Fruit fly (Drosophila melanogaster) whole organism, pupa: Measurements from ENCODE around the gene Klp67A.
A peak's percentile ranks its signal among the peaks of the same experiment; 100 is the strongest.

Experiments used
- CG10348 ChIP-seq: fragments of 200-800 bp; sonication (Bioruptor generic); IDR thresholded peaks from 2 replicates; pipeline ENCODE4 v1.3.6; 2022; ENCODE audit warnings: missing biosample characterization, missing genetic modification characterization
- CG12605 ChIP-seq: fragments of 200-800 bp; sonication (Bioruptor generic); IDR thresholded peaks from 2 replicates; pipeline ENCODE4 v1.3.6; 2022; ENCODE audit warnings: missing biosample characterization, missing genetic modification characterization
- CG13204 ChIP-seq: fragments of 200-800 bp; sonication (Bioruptor generic); optimal IDR thresholded peaks from 2 replicates; lab custom pipeline; 2018; ENCODE audit warnings: missing biosample characterization, mild to moderate bottlenecking, missing genetic modification characterization, moderate library complexity
- CG14655 ChIP-seq: fragments of 200-800 bp; sonication (Bioruptor generic); optimal IDR thresholded peaks from 3 replicates; lab custom pipeline; 2017; ENCODE audit warnings: mild to moderate bottlenecking, missing biosample characterization, missing genetic modification reagents, missing genetic modification characterization
- CG15710 ChIP-seq: fragments of 200-800 bp; sonication (Bioruptor generic); optimal IDR thresholded peaks from 2 replicates; lab custom pipeline; 2018; ENCODE audit warnings: missing biosample characterization, mild to moderate bottlenecking, missing genetic modification characterization, moderate library complexity
- CG17806 ChIP-seq: fragments of 200-800 bp; sonication (Bioruptor generic); optimal IDR thresholded peaks from 2 replicates; lab custom pipeline; 2018; ENCODE audit warnings: missing biosample characterization, mild to moderate bottlenecking, missing genetic modification characterization, moderate library complexity
- CG32121 ChIP-seq: fragments of 200-800 bp; sonication (Bioruptor generic); IDR thresholded peaks from 2 replicates; pipeline ENCODE4 v1.3.6; 2022; ENCODE audit warnings: missing biosample characterization, missing genetic modification characterization
- CG34367 ChIP-seq: fragments of 200-800 bp; sonication (Bioruptor generic); optimal IDR thresholded peaks from 2 replicates; lab custom pipeline; 2018; ENCODE audit warnings: missing biosample characterization, mild to moderate bottlenecking, missing genetic modification characterization
- CG4496 ChIP-seq: fragments of 200-800 bp; sonication (Bioruptor generic); IDR thresholded peaks from 3 replicates; pipeline ENCODE4 v1.3.6; 2022; ENCODE audit warnings: missing biosample characterization, missing genetic modification characterization
- CG8159 ChIP-seq: fragments of 200-800 bp; sonication (Bioruptor generic); optimal IDR thresholded peaks from 3 replicates; lab custom pipeline; 2018; ENCODE audit warnings: missing biosample characterization, mild to moderate bottlenecking, missing genetic modification characterization, moderate library complexity
- CG8301 ChIP-seq: fragments of 200-800 bp; sonication (Bioruptor generic); optimal IDR thresholded peaks from 2 replicates; lab custom pipeline; 2018; ENCODE audit warnings: missing biosample characterization, mild to moderate bottlenecking, missing genetic modification characterization
- CG9948 ChIP-seq: fragments of 200-800 bp; sonication (Bioruptor generic); optimal IDR thresholded peaks from 2 replicates; lab custom pipeline; 2018; ENCODE audit warnings: missing biosample characterization, mild to moderate bottlenecking, missing genetic modification characterization, moderate library complexity
- D1 ChIP-seq: fragments of 200-800 bp; sonication (Bioruptor generic); optimal IDR thresholded peaks from 2 replicates; lab custom pipeline; 2018; ENCODE audit warnings: missing biosample characterization, mild to moderate bottlenecking, missing genetic modification characterization, moderate library complexity
- EcR ChIP-seq: fragments of 200-800 bp; sonication (Bioruptor generic); optimal IDR thresholded peaks from 3 replicates; lab custom pipeline; 2019; ENCODE audit warnings: missing biosample characterization, missing genetic modification characterization, mild to moderate bottlenecking, moderate library complexity, missing genetic modification reagents
- Ets98B ChIP-seq: fragments of 200-800 bp; sonication (Bioruptor generic); IDR thresholded peaks from 2 replicates; pipeline ENCODE4 v1.3.6; 2022; ENCODE audit warnings: missing biosample characterization, missing genetic modification characterization
- Pif1A ChIP-seq: fragments of 200-800 bp; sonication (Bioruptor generic); optimal IDR thresholded peaks from 3 replicates; lab custom pipeline; 2016; ENCODE audit warnings: missing biosample characterization, missing genetic modification characterization
- Pif1B ChIP-seq: fragments of 200-800 bp; sonication (Bioruptor generic); optimal IDR thresholded peaks from 3 replicates; lab custom pipeline; 2016; ENCODE audit warnings: missing biosample characterization, missing genetic modification characterization
- Snoo ChIP-seq: fragments of 200-800 bp; sonication (Bioruptor generic); optimal IDR thresholded peaks from 3 replicates; lab custom pipeline; 2017; ENCODE audit warnings: missing biosample characterization, mild to moderate bottlenecking, missing genetic modification characterization, inconsistent platforms
- fd96Ca ChIP-seq: fragments of 200-800 bp; sonication (Bioruptor generic); IDR thresholded peaks from 3 replicates; pipeline ENCODE4 v1.3.6; 2022; ENCODE audit warnings: missing biosample characterization, missing genetic modification characterization
- gl ChIP-seq: fragments of 200-800 bp; sonication (Bioruptor generic); optimal IDR thresholded peaks from 2 replicates; lab custom pipeline; 2018; ENCODE audit warnings: missing biosample characterization, mild to moderate bottlenecking, missing genetic modification characterization
- rn ChIP-seq: fragments of 200-800 bp; sonication (Bioruptor generic); IDR thresholded peaks from 2 replicates; pipeline ENCODE4 v1.3.6; 2022; ENCODE audit warnings: missing biosample characterization, missing genetic modification characterization

Klp67A gene

dm6 chr3L:9383345-9384075, 16.7 kb upstream of the Klp67A start, which contains the start of gene Hsp27:
Gene Hsp27, plus strand, starts transcription at chr3L:9384063.
- TF ChIP-seq CG10348 (GFP tag; lab: Robert Waterston, UW), result peak; percentile 99
- TF ChIP-seq gl, result peak; percentile 99
- peak; percentile 100 for TF ChIP-seq CG15710 (tag; lab: Kevin White, UChicago)
- TF ChIP-seq CG12605, result peak; percentile 100
- TF ChIP-seq D1 (tag; lab: Kevin White, UChicago), result peak; percentile 100
- TF ChIP-seq CG34367, result peak; percentile 99
- peak; percentile 99 for TF ChIP-seq rn (GFP tag; lab: Robert Waterston, UW)
- TF ChIP-seq CG8301 (tag; lab: Kevin White, UChicago), result peak; percentile 100
- peak; percentile 100 for TF ChIP-seq CG17806 (tag; lab: Kevin White, UChicago)
- peak; percentile 100 for TF ChIP-seq CG8159 (tag; lab: Kevin White, UChicago)
- peak; percentile 96 for TF ChIP-seq EcR (GFP tag; lab: Kevin White, UChicago)
- peak; percentile 100 for TF ChIP-seq CG14655 (GFP tag; lab: Kevin White, UChicago)
- peak; percentile 100 for TF ChIP-seq Snoo (tag; lab: Kevin White, UChicago)
- TF ChIP-seq Pif1B (GFP tag; lab: Kevin White, UChicago), result peak; percentile 100
- peak; percentile 100 for TF ChIP-seq Ets98B (GFP tag; lab: Robert Waterston, UW)
- peak; percentile 100 for TF ChIP-seq CG9948 (tag; lab: Kevin White, UChicago)
- peak; percentile 100 for TF ChIP-seq fd96Ca (GFP tag; lab: Robert Waterston, UW)
- peak; percentile 100 for TF ChIP-seq CG32121
- TF ChIP-seq CG13204 (GFP tag; lab: Kevin White, UChicago), result peak; percentile 98
- peak; percentile 100 for TF ChIP-seq CG4496 (GFP tag; lab: Robert Waterston, UW)
- peak; percentile 100 for TF ChIP-seq Pif1A (GFP tag; lab: Kevin White, UChicago)

dm6 chr3L:9381602-9382001, 14.8 kb upstream of the Klp67A start, which contains the start of gene Hsp23:
Gene Hsp23, plus strand, starts transcription at chr3L:9381882.
- peak; percentile 9 for TF ChIP-seq CG34367
- no peak for TF ChIP-seq CG10348 (GFP tag; lab: Robert Waterston, UW)
- TF ChIP-seq Pif1A (GFP tag; lab: Kevin White, UChicago), result no peak
- TF ChIP-seq CG8159 (tag; lab: Kevin White, UChicago), result no peak
- no peak for TF ChIP-seq D1 (tag; lab: Kevin White, UChicago)
- peak; percentile 5 for TF ChIP-seq CG8301 (tag; lab: Kevin White, UChicago)
- TF ChIP-seq CG32121, result peak; percentile 56; the same call in 1 of the 2 replicates
- peak; percentile 24 for TF ChIP-seq CG14655 (GFP tag; lab: Kevin White, UChicago)
- TF ChIP-seq Pif1B (GFP tag; lab: Kevin White, UChicago), result peak; percentile 35
- no peak for TF ChIP-seq CG9948 (tag; lab: Kevin White, UChicago)
- TF ChIP-seq rn (GFP tag; lab: Robert Waterston, UW), result no peak
- TF ChIP-seq CG13204 (GFP tag; lab: Kevin White, UChicago), result peak; percentile 19
- peak; percentile 6 for TF ChIP-seq CG15710 (tag; lab: Kevin White, UChicago)
- TF ChIP-seq CG17806 (tag; lab: Kevin White, UChicago), result no peak
- TF ChIP-seq Snoo (tag; lab: Kevin White, UChicago), result peak; percentile 51
- peak; percentile 16 for TF ChIP-seq gl
- TF ChIP-seq EcR (GFP tag; lab: Kevin White, UChicago), result peak; percentile 80
- TF ChIP-seq CG12605, result peak; percentile 59
- 0 out of 2 replicates have a peak, but pooled peaks have one; percentile 39 for TF ChIP-seq Ets98B (GFP tag; lab: Robert Waterston, UW)
- TF ChIP-seq fd96Ca (GFP tag; lab: Robert Waterston, UW), result 0 out of 3 replicates have a peak, but pooled peaks have one; percentile 34
- peak; percentile 53; the same call in 1 of the 3 replicates for TF ChIP-seq CG4496 (GFP tag; lab: Robert Waterston, UW)

dm6 chr3L:9380344-9380849, 13.6 kb upstream of the Klp67A start:
- TF ChIP-seq Pif1B (GFP tag; lab: Kevin White, UChicago), result no peak
- TF ChIP-seq Snoo (tag; lab: Kevin White, UChicago), result peak; percentile 76
- peak; percentile 88 for TF ChIP-seq EcR (GFP tag; lab: Kevin White, UChicago)

- TF ChIP-seq fd96Ca (GFP tag; lab: Robert Waterston, UW), result no peak
- no peak for TF ChIP-seq CG14655 (GFP tag; lab: Kevin White, UChicago)
- TF ChIP-seq CG13204 (GFP tag; lab: Kevin White, UChicago), result peak; percentile 80
- TF ChIP-seq rn (GFP tag; lab: Robert Waterston, UW), result no peak
- no peak for TF ChIP-seq CG9948 (tag; lab: Kevin White, UChicago)
- TF ChIP-seq CG4496 (GFP tag; lab: Robert Waterston, UW), result 0 out of 3 replicates have a peak, but pooled peaks have one; percentile 41
- TF ChIP-seq CG17806 (tag; lab: Kevin White, UChicago), result no peak
- no peak for TF ChIP-seq gl
- no peak for TF ChIP-seq CG34367
- TF ChIP-seq CG10348 (GFP tag; lab: Robert Waterston, UW), result no peak
- TF ChIP-seq D1 (tag; lab: Kevin White, UChicago), result no peak
- TF ChIP-seq Pif1A (GFP tag; lab: Kevin White, UChicago), result no peak
- 0 out of 2 replicates have a peak, but pooled peaks have one; percentile 39 for TF ChIP-seq CG12605
- no peak for TF ChIP-seq CG32121
- no peak for TF ChIP-seq CG8301 (tag; lab: Kevin White, UChicago)
- no peak for TF ChIP-seq EcR (GFP tag; lab: Kevin White, UChicago)
- TF ChIP-seq CG15710 (tag; lab: Kevin White, UChicago), result no peak
- TF ChIP-seq Snoo (tag; lab: Kevin White, UChicago), result no peak
- no peak for TF ChIP-seq CG8159 (tag; lab: Kevin White, UChicago)
- TF ChIP-seq Pif1B (GFP tag; lab: Kevin White, UChicago), result peak; percentile 11
- TF ChIP-seq Ets98B (GFP tag; lab: Robert Waterston, UW), result no peak
Measured at dm6 chr3L:9379484-9380343, 12.9 kb upstream of the Klp67A start, which contains the start of gene Hsp67Ba. Gene Hsp67Ba, minus strand, starts transcription at chr3L:9379534.
